Fruit fly (Drosophila melanogaster): ENCODE measurements around the gene Atg8a.

- TF ChIP-seq CG13204 (GFP tag; optimal IDR thresholded peaks at IDR 0.05) (no peak), CG8301 (tag; optimal IDR thresholded peaks at IDR 0.05) (no peak), Pif1A (GFP tag; optimal IDR thresholded peaks at IDR 0.05) (no peak), gl (tag; optimal IDR thresholded peaks at IDR 0.05) (no peak), D1 (tag; optimal IDR thresholded peaks at IDR 0.05) (no peak), Ets98B (GFP tag; IDR thresholded peaks at IDR 0.05) (no peak), CG14655 (GFP tag; optimal IDR thresholded peaks at IDR 0.05) (no peak), CG15710 (tag; optimal IDR thresholded peaks at IDR 0.05) (no peak), CG10348 (GFP tag; IDR thresholded peaks at IDR 0.05) (no peak), EcR (GFP tag; optimal IDR thresholded peaks at IDR 0.05) (no peak), CG34367 (tag; optimal IDR thresholded peaks at IDR 0.05) (no peak), CG8159 (tag; optimal IDR thresholded peaks at IDR 0.05) (no peak), rn (GFP tag; IDR thresholded peaks at IDR 0.05) (no peak)
These were observed 19.5 kb downstream of the Atg8a start for dm6 chrX:10748647-10749046.

Measured in whole organism, pupa.